Fruit fly (Drosophila melanogaster) whole organism, embryonic: ENCODE data around the gene CG18765.

ENCODE experiments used
- Aef1 ChIP-seq: fragments of 200-800 bp; sonication (Bioruptor generic); IDR thresholded peaks from 3 replicates; pipeline ENCODE4 v1.3.6; 2022; ENCODE audit warnings: missing biosample characterization, missing genetic modification characterization
- Asciz ChIP-seq: fragments of 200-800 bp; sonication (Bioruptor generic); optimal IDR thresholded peaks from 2 replicates; lab custom pipeline; 2017; ENCODE audit warnings: missing biosample characterization, mild to moderate bottlenecking, missing genetic modification characterization, missing genetic modification reagents
- C15 ChIP-seq: fragments of 200-800 bp; sonication (Bioruptor generic); IDR thresholded peaks from 3 replicates; pipeline ENCODE4 v1.3.6; 2022; ENCODE audit warnings: missing biosample characterization, missing genetic modification characterization
- CG10321 ChIP-seq: fragments of 200-800 bp; sonication (Bioruptor generic); IDR thresholded peaks from 2 replicates; pipeline ENCODE4 v1.3.6; 2022; ENCODE audit warnings: missing biosample characterization, missing genetic modification characterization
- CG10565 ChIP-seq: fragments of 200-800 bp; sonication (Bioruptor generic); optimal IDR thresholded peaks from 3 replicates; lab custom pipeline; 2016; ENCODE audit warnings: missing biosample characterization, mild to moderate bottlenecking, missing genetic modification characterization
- CG11247 ChIP-seq: fragments of 200-800 bp; sonication (Bioruptor generic); IDR thresholded peaks from 2 replicates; pipeline ENCODE4 v1.3.6; 2022; ENCODE audit warnings: missing biosample characterization, missing genetic modification characterization
- CG14710 ChIP-seq: fragments of 200-800 bp; sonication (Bioruptor generic); optimal IDR thresholded peaks from 3 replicates; lab custom pipeline; 2019; ENCODE audit warnings: missing biosample characterization, mild to moderate bottlenecking, missing genetic modification characterization, moderate library complexity
- CG15696 ChIP-seq: fragments of 200-800 bp; sonication (Bioruptor generic); optimal IDR thresholded peaks from 2 replicates; lab custom pipeline; 2019; ENCODE audit warnings: missing biosample characterization, mild to moderate bottlenecking, missing genetic modification characterization, moderate library complexity
- CG17568 ChIP-seq: fragments of 200-800 bp; sonication (Bioruptor generic); optimal IDR thresholded peaks from 2 replicates; lab custom pipeline; 2018; ENCODE audit warnings: missing biosample characterization, mild to moderate bottlenecking, missing genetic modification characterization, moderate library complexity
- CG2120 ChIP-seq: fragments of 200-800 bp; sonication (Bioruptor generic); optimal IDR thresholded peaks from 3 replicates; lab custom pipeline; 2016; ENCODE audit warnings: missing biosample characterization, missing genetic modification characterization
- CG2712 ChIP-seq: fragments of 200-800 bp; optimal IDR thresholded peaks from 3 replicates; lab custom pipeline; 2019; ENCODE audit warnings: missing biosample characterization, mild to moderate bottlenecking, missing genetic modification characterization, moderate library complexity
- CG30403 ChIP-seq: fragments of 200-800 bp; sonication (Bioruptor generic); optimal IDR thresholded peaks from 3 replicates; lab custom pipeline; 2016; ENCODE audit warnings: missing biosample characterization, missing genetic modification characterization
- CG3065 ChIP-seq: fragments of 200-800 bp; sonication (Bioruptor generic); optimal IDR thresholded peaks from 2 replicates; lab custom pipeline; 2016; ENCODE audit warnings: missing biosample characterization, missing genetic modification characterization
- CG31388 ChIP-seq: fragments of 200-800 bp; sonication (Bioruptor generic); optimal IDR thresholded peaks from 2 replicates; lab custom pipeline; 2016; ENCODE audit warnings: missing biosample characterization, missing genetic modification characterization
- CG32767 ChIP-seq: fragments of 200-800 bp; sonication (Bioruptor generic); IDR thresholded peaks from 2 replicates; pipeline ENCODE4 v1.3.6; 2022; ENCODE audit warnings: missing biosample characterization, missing genetic modification characterization
- CG4617 ChIP-seq: fragments of 200-800 bp; sonication (Bioruptor generic); optimal IDR thresholded peaks from 3 replicates; lab custom pipeline; 2016; ENCODE audit warnings: missing biosample characterization, missing genetic modification characterization, borderline replicate concordance
- CG6254 ChIP-seq: fragments of 200-800 bp; sonication (Bioruptor generic); optimal IDR thresholded peaks from 3 replicates; lab custom pipeline; 2017; ENCODE audit warnings: mild to moderate bottlenecking, missing biosample characterization, missing genetic modification reagents, missing genetic modification characterization
- CG6765 ChIP-seq: fragments of 200-800 bp; sonication (Bioruptor generic); optimal IDR thresholded peaks from 3 replicates; lab custom pipeline; 2017; ENCODE audit warnings: missing biosample characterization, mild to moderate bottlenecking, missing genetic modification characterization
- CG9797 ChIP-seq: fragments of 200-800 bp; sonication (Bioruptor generic); optimal IDR thresholded peaks from 3 replicates; lab custom pipeline; 2018; ENCODE audit warnings: missing biosample characterization, mild to moderate bottlenecking, missing genetic modification characterization
- CG9932 ChIP-seq: fragments of 200-800 bp; sonication (Bioruptor generic); IDR thresholded peaks from 2 replicates; pipeline ENCODE4 v1.3.6; 2022; ENCODE audit warnings: missing biosample characterization, missing genetic modification characterization
- Ets97D ChIP-seq: fragments of 200-800 bp; sonication (Bioruptor generic); optimal IDR thresholded peaks from 3 replicates; lab custom pipeline; 2016; ENCODE audit warnings: missing biosample characterization, missing genetic modification characterization
- Fer1 ChIP-seq: fragments of 200-800 bp; sonication (Bioruptor generic); optimal IDR thresholded peaks from 2 replicates; lab custom pipeline; 2017; ENCODE audit warnings: missing biosample characterization, mild to moderate bottlenecking, missing genetic modification characterization
- Fer2 ChIP-seq: fragments of 200-800 bp; sonication (Bioruptor generic); optimal IDR thresholded peaks from 2 replicates; lab custom pipeline; 2018; ENCODE audit warnings: missing biosample characterization, mild to moderate bottlenecking, missing genetic modification characterization, moderate library complexity
- HLH3B ChIP-seq: fragments of 200-800 bp; sonication (Bioruptor generic); IDR thresholded peaks from 2 replicates; pipeline ENCODE4 v1.3.6; 2022; ENCODE audit warnings: missing biosample characterization, missing genetic modification characterization
- Hey ChIP-seq: fragments of 200-800 bp; sonication (Bioruptor generic); optimal IDR thresholded peaks from 3 replicates; lab custom pipeline; 2018; ENCODE audit warnings: missing biosample characterization, mild to moderate bottlenecking, missing genetic modification characterization
- Jarid2 ChIP-seq: fragments of 200-800 bp; sonication (Bioruptor generic); optimal IDR thresholded peaks from 3 replicates; lab custom pipeline; 2017; ENCODE audit warnings: mild to moderate bottlenecking, missing biosample characterization, missing genetic modification reagents, missing genetic modification characterization
- Kr ChIP-seq: fragments of 200-800 bp; sonication (Bioruptor generic); optimal IDR thresholded peaks from 2 replicates; lab custom pipeline; 2017; ENCODE audit warnings: missing biosample characterization, mild to moderate bottlenecking, missing genetic modification characterization
- NFAT ChIP-seq: fragments of 200-800 bp; sonication (Bioruptor generic); IDR thresholded peaks from 2 replicates; pipeline ENCODE4 v1.3.6; 2022; ENCODE audit warnings: missing biosample characterization, missing genetic modification characterization
- NK7.1 ChIP-seq: fragments of 200-800 bp; sonication (Bioruptor generic); optimal IDR thresholded peaks from 3 replicates; lab custom pipeline; 2016; ENCODE audit warnings: missing biosample characterization, missing genetic modification characterization
- Neu2 ChIP-seq: fragments of 200-800 bp; sonication (Bioruptor generic); optimal IDR thresholded peaks from 3 replicates; lab custom pipeline; 2016; ENCODE audit warnings: missing biosample characterization, missing genetic modification characterization, borderline replicate concordance
- al ChIP-seq: fragments of 200-800 bp; sonication (Bioruptor generic); IDR thresholded peaks from 2 replicates; pipeline ENCODE4 v1.3.6; 2022; ENCODE audit warnings: missing biosample characterization, missing genetic modification characterization
- ash1 ChIP-seq: fragments of 200-800 bp; sonication (Bioruptor generic); optimal IDR thresholded peaks from 2 replicates; lab custom pipeline; 2018; ENCODE audit warnings: missing biosample characterization, mild to moderate bottlenecking, missing genetic modification characterization
- bowl ChIP-seq: fragments of 200-800 bp; sonication (Bioruptor generic); IDR thresholded peaks from 2 replicates; pipeline ENCODE4 v1.3.6; 2022; ENCODE audit warnings: missing biosample characterization, missing genetic modification characterization
- bsh ChIP-seq, 2 experiments: fragments of 200-800 bp; sonication (Bioruptor generic); optimal IDR thresholded peaks; 2 replicates each; lab custom pipeline; 2017 to 2018; ENCODE audit warnings: mild to moderate bottlenecking in 2 of 2, missing biosample characterization in 2 of 2, missing genetic modification characterization in 2 of 2, moderate library complexity in 1 of 2
- cg ChIP-seq: fragments of 200-800 bp; sonication (Bioruptor generic); optimal IDR thresholded peaks from 3 replicates; lab custom pipeline; 2019; ENCODE audit warnings: missing biosample characterization, mild to moderate bottlenecking, missing genetic modification characterization, moderate library complexity
- eyg ChIP-seq: fragments of 200-800 bp; sonication (Bioruptor generic); optimal IDR thresholded peaks from 3 replicates; lab custom pipeline; 2016; ENCODE audit warnings: missing biosample characterization, missing genetic modification characterization
- gsb ChIP-seq: fragments of 200-800 bp; sonication (Bioruptor generic); IDR thresholded peaks from 2 replicates; pipeline ENCODE4 v1.3.6; 2022; ENCODE audit warnings: missing biosample characterization, missing genetic modification characterization
- insv ChIP-seq, 2 experiments: fragments of 200-800 bp; sonication (Bioruptor generic); optimal IDR thresholded peaks; 3 replicates each; lab custom pipeline; 2016 to 2018; ENCODE audit warnings: missing biosample characterization in 2 of 2, missing genetic modification characterization in 2 of 2
- mam ChIP-seq: fragments of 200-800 bp; sonication (Bioruptor generic); optimal IDR thresholded peaks from 3 replicates; lab custom pipeline; 2016; ENCODE audit warnings: missing biosample characterization, missing genetic modification characterization
- nmo ChIP-seq: fragments of 200-800 bp; sonication (Bioruptor generic); optimal IDR thresholded peaks from 2 replicates; lab custom pipeline; 2018; ENCODE audit warnings: missing biosample characterization, mild to moderate bottlenecking, missing genetic modification characterization, moderate library complexity
- oc ChIP-seq: fragments of 200-800 bp; sonication (Bioruptor generic); optimal IDR thresholded peaks from 2 replicates; lab custom pipeline; 2018; ENCODE audit warnings: missing biosample characterization, mild to moderate bottlenecking, missing genetic modification characterization, moderate library complexity
- pho ChIP-seq: fragments of 200-800 bp; sonication (Bioruptor generic); optimal IDR thresholded peaks from 2 replicates; lab custom pipeline; 2016; ENCODE audit warnings: missing biosample characterization, missing genetic modification characterization
- pita ChIP-seq: fragments of 200-800 bp; sonication (Bioruptor generic); optimal IDR thresholded peaks from 2 replicates; lab custom pipeline; 2017; ENCODE audit warnings: missing biosample characterization, mild to moderate bottlenecking, missing genetic modification characterization
- rib ChIP-seq: fragments of 200-800 bp; sonication (Bioruptor generic); IDR thresholded peaks from 2 replicates; pipeline ENCODE4 v1.3.6; 2022; ENCODE audit warnings: missing biosample characterization, missing genetic modification characterization
- seq ChIP-seq: fragments of 200-800 bp; sonication (Bioruptor generic); IDR thresholded peaks from 2 replicates; pipeline ENCODE4 v1.3.6; 2022; ENCODE audit warnings: missing biosample characterization, missing genetic modification characterization
- ssp ChIP-seq: fragments of 200-800 bp; sonication (Bioruptor generic); IDR thresholded peaks from 2 replicates; pipeline ENCODE4 v1.3.6; 2022; ENCODE audit warnings: missing biosample characterization, missing genetic modification characterization
- tna ChIP-seq: fragments of 200-800 bp; sonication (Bioruptor generic); IDR thresholded peaks from 2 replicates; pipeline ENCODE4 v1.3.6; 2022; ENCODE audit warnings: missing biosample characterization, missing genetic modification characterization; ENCODE audit not compliant: partially characterized antibody
- unpg ChIP-seq: fragments of 200-800 bp; sonication (Bioruptor generic); optimal IDR thresholded peaks from 3 replicates; lab custom pipeline; 2018; ENCODE audit warnings: missing biosample characterization, mild to moderate bottlenecking, missing genetic modification characterization, moderate library complexity
- wek ChIP-seq: fragments of 200-800 bp; sonication (Bioruptor generic); optimal IDR thresholded peaks from 3 replicates; lab custom pipeline; 2018; ENCODE audit warnings: missing biosample characterization, mild to moderate bottlenecking, missing genetic modification characterization, moderate library complexity
- zfh1 ChIP-seq: fragments of 200-800 bp; sonication (Bioruptor generic); IDR thresholded peaks from 3 replicates; pipeline ENCODE4 v1.3.6; 2022; ENCODE audit warnings: missing biosample characterization, missing genetic modification characterization

CG18765 gene

dm6 chr3R:11656614-11657216 is 34.9 kb downstream of the CG18765 start:
- TF ChIP-seq Kr (GFP tag; lab: Kevin White, UChicago) (no peak), CG15696 (peak; percentile 76), CG9932 (GFP tag; lab: Robert Waterston, UW) (peak; percentile 98), CG10565 (peak; percentile 75), bowl (peak; percentile 94), unpg (GFP tag; lab: Kevin White, UChicago) (peak; percentile 97), cg (no peak), CG6254 (GFP tag; lab: Kevin White, UChicago) (peak; percentile 84), eyg (GFP tag; lab: Kevin White, UChicago) (peak; percentile 88), CG30403 (peak; percentile 97), Fer2 (tag; lab: Kevin White, UChicago) (peak; percentile 83), C15 (GFP tag; lab: Robert Waterston, UW) (peak; percentile 88), nmo (GFP tag; lab: Kevin White, UChicago) (peak; percentile 96), ash1 (GFP tag; lab: Kevin White, UChicago) (peak; percentile 84), mam (peak; percentile 96), zfh1 (GFP tag; lab: Robert Waterston, UW) (peak; percentile 97), ssp (peak; percentile 88), CG3065 (GFP tag; lab: Kevin White, UChicago) (peak; percentile 82), CG14710 (tag; lab: Kevin White, UChicago) (peak; percentile 93), Aef1 (peak; percentile 96), gsb (GFP tag; lab: Robert Waterston, UW) (peak; percentile 95), CG4617 (peak; percentile 87), CG6765 (GFP tag; lab: Kevin White, UChicago) (peak; percentile 92), Fer1 (GFP tag; lab: Kevin White, UChicago) (peak; percentile 96), al (GFP tag; lab: Robert Waterston, UW) (peak; percentile 97), HLH3B (GFP tag; lab: Robert Waterston, UW) (peak; percentile 96), tna (no peak), CG10321 (GFP tag; lab: Robert Waterston, UW) (peak; percentile 82), oc (tag; lab: Kevin White, UChicago) (peak; percentile 98), Ets97D (GFP tag; lab: Kevin White, UChicago) (peak; percentile 88), wek (GFP tag; lab: Kevin White, UChicago) (peak; percentile 84), NFAT (GFP tag; lab: Robert Waterston, UW) (peak; percentile 98), rib (peak; percentile 97), CG32767 (peak; percentile 94), NK7.1 (GFP tag; lab: Kevin White, UChicago) (peak; percentile 91), insv (GFP tag; optimal IDR thresholded peaks at IDR 0.05; lab: Kevin White, UChicago) (peak; percentile 37 to 51), CG31388 (GFP tag; lab: Kevin White, UChicago) (peak; percentile 91), bsh (GFP tag; optimal IDR thresholded peaks at IDR 0.05; lab: Kevin White, UChicago) (peak; percentile 98), pho (GFP tag; lab: Kevin White, UChicago) (peak; percentile 96), Hey (peak; percentile 54), CG17568 (peak; percentile 96), Asciz (peak; percentile 93), Jarid2 (GFP tag; lab: Kevin White, UChicago) (peak; percentile 63), CG9797 (GFP tag; lab: Kevin White, UChicago) (peak; percentile 18), CG2712 (tag; lab: Kevin White, UChicago) (peak; percentile 98), CG2120 (peak; percentile 98), pita (no peak), CG11247 (peak; percentile 96), Neu2 (peak; percentile 77), seq (GFP tag; lab: Robert Waterston, UW) (peak; percentile 94)
